Fruit fly (Drosophila melanogaster): ENCODE results near the gene TwdlO.

The TwdlO gene

dm6 chr3R:26626638-26627037 lies at the start of gene TwdlO:
Gene TwdlO (minus strand): TSS chr3R:26626738.
- TF ChIP-seq cic (GFP tag; optimal IDR thresholded peaks at IDR 0.05) = no peak
- no peak for TF ChIP-seq kay (GFP tag; ENCODE audit: borderline replicate concordance)
- no peak for TF ChIP-seq Hr96 (GFP tag; optimal IDR thresholded peaks at IDR 0.05)

dm6 chr3R:26671525-26672132 lies 45.1 kb upstream of the TwdlO start:
- TF ChIP-seq Hr96 (GFP tag; optimal IDR thresholded peaks at IDR 0.05) (no peak), pad (GFP tag; optimal IDR thresholded peaks at IDR 0.05) (no peak), CG7045 (GFP tag; optimal IDR thresholded peaks at IDR 0.05) (peak; percentile 34), CG7101 (tag; optimal IDR thresholded peaks at IDR 0.05) (no peak), CG12768 (GFP tag; optimal IDR thresholded peaks at IDR 0.05) (peak; percentile 0), CG5204 (GFP tag; optimal IDR thresholded peaks at IDR 0.05) (peak; percentile 16)

dm6 chr3R:26670277-26670676 lies 43.7 kb upstream of the TwdlO start:
- TF ChIP-seq CG7045 (GFP tag; optimal IDR thresholded peaks at IDR 0.05) = no peak
- TF ChIP-seq CG1620 (GFP tag; optimal IDR thresholded peaks at IDR 0.05) = no peak
- no peak for TF ChIP-seq cnc (optimal IDR thresholded peaks at IDR 0.05)
- TF ChIP-seq toe (GFP tag; optimal IDR thresholded peaks at IDR 0.05) = no peak
- TF ChIP-seq CG11617 (GFP tag; optimal IDR thresholded peaks at IDR 0.05) = no peak
- TF ChIP-seq pad (GFP tag; optimal IDR thresholded peaks at IDR 0.05) = no peak
- TF ChIP-seq CG12768 (GFP tag; optimal IDR thresholded peaks at IDR 0.05) = no peak

dm6 chr3R:26656140-26656539 lies 29.6 kb upstream of the TwdlO start, which contains the start of gene Tb:
Gene Tb (plus strand): TSS chr3R:26656440.
- no peak for TF ChIP-seq CG14711 (tag; optimal IDR thresholded peaks at IDR 0.05)
- TF ChIP-seq CG33017 (tag; optimal IDR thresholded peaks at IDR 0.05) = no peak
- no peak for TF ChIP-seq ovo (GFP tag; optimal IDR thresholded peaks at IDR 0.05)
- no peak for TF ChIP-seq CG7101 (tag; optimal IDR thresholded peaks at IDR 0.05)
- no peak for TF ChIP-seq Crg-1 (GFP tag; optimal IDR thresholded peaks at IDR 0.05)
- no peak for TF ChIP-seq Mnt (GFP tag; optimal IDR thresholded peaks at IDR 0.05)
- TF ChIP-seq CG12768 (GFP tag; optimal IDR thresholded peaks at IDR 0.05) = no peak
- no peak for TF ChIP-seq CG5204 (GFP tag; optimal IDR thresholded peaks at IDR 0.05)
- no peak for TF ChIP-seq CG7045 (GFP tag; optimal IDR thresholded peaks at IDR 0.05)
- no peak for TF ChIP-seq Clk (GFP tag; optimal IDR thresholded peaks at IDR 0.05)
- no peak for TF ChIP-seq bab1 (GFP tag; optimal IDR thresholded peaks at IDR 0.05)
- TF ChIP-seq Hr96 (GFP tag; optimal IDR thresholded peaks at IDR 0.05) = no peak
- TF ChIP-seq cic (GFP tag; optimal IDR thresholded peaks at IDR 0.05) = no peak
- TF ChIP-seq pad (GFP tag; optimal IDR thresholded peaks at IDR 0.05) = no peak
- TF ChIP-seq toe (GFP tag; optimal IDR thresholded peaks at IDR 0.05) = no peak
- TF ChIP-seq tj (GFP tag; optimal IDR thresholded peaks at IDR 0.05) = no peak

- no peak for TF ChIP-seq Hr96 (GFP tag; optimal IDR thresholded peaks at IDR 0.05)
- TF ChIP-seq cic (GFP tag; optimal IDR thresholded peaks at IDR 0.05) = no peak
- TF ChIP-seq ovo (GFP tag; optimal IDR thresholded peaks at IDR 0.05) = no peak
- TF ChIP-seq Crg-1 (GFP tag; optimal IDR thresholded peaks at IDR 0.05) = no peak
- TF ChIP-seq CG7045 (GFP tag; optimal IDR thresholded peaks at IDR 0.05) = no peak
- no peak for TF ChIP-seq pad (GFP tag; optimal IDR thresholded peaks at IDR 0.05)
- TF ChIP-seq Clk (GFP tag; optimal IDR thresholded peaks at IDR 0.05) = no peak
- no peak for TF ChIP-seq CG5204 (GFP tag; optimal IDR thresholded peaks at IDR 0.05)
- no peak for TF ChIP-seq kay (GFP tag; ENCODE audit: borderline replicate concordance)
- TF ChIP-seq CG33017 (tag; optimal IDR thresholded peaks at IDR 0.05) = no peak
- no peak for TF ChIP-seq bab1 (GFP tag; optimal IDR thresholded peaks at IDR 0.05)
- no peak for TF ChIP-seq CG14711 (tag; optimal IDR thresholded peaks at IDR 0.05)
- no peak for TF ChIP-seq CG11617 (GFP tag; optimal IDR thresholded peaks at IDR 0.05)
- no peak for TF ChIP-seq CG7101 (tag; optimal IDR thresholded peaks at IDR 0.05)
- no peak for TF ChIP-seq tj (GFP tag; optimal IDR thresholded peaks at IDR 0.05)
Observed at dm6 chr3R:26655416-26655945, 28.9 kb upstream of the TwdlO start.

dm6 chr3R:26654594-26654993 lies 28.1 kb upstream of the TwdlO start:
- TF ChIP-seq pad (GFP tag; optimal IDR thresholded peaks at IDR 0.05) (no peak), CG5204 (GFP tag; optimal IDR thresholded peaks at IDR 0.05) (no peak), cic (GFP tag; optimal IDR thresholded peaks at IDR 0.05) (no peak), CG7045 (GFP tag; optimal IDR thresholded peaks at IDR 0.05) (no peak)

- TF ChIP-seq toe (GFP tag; optimal IDR thresholded peaks at IDR 0.05) (no peak), CG11617 (GFP tag; optimal IDR thresholded peaks at IDR 0.05) (no peak), CG7101 (tag; optimal IDR thresholded peaks at IDR 0.05) (no peak), kay (GFP tag; ENCODE audit: borderline replicate concordance) (no peak), pad (GFP tag; optimal IDR thresholded peaks at IDR 0.05) (no peak), Mnt (GFP tag; optimal IDR thresholded peaks at IDR 0.05) (no peak), CG7045 (GFP tag; optimal IDR thresholded peaks at IDR 0.05) (no peak), Hr96 (GFP tag; optimal IDR thresholded peaks at IDR 0.05) (no peak), CG1620 (GFP tag; optimal IDR thresholded peaks at IDR 0.05) (no peak), Crg-1 (GFP tag; optimal IDR thresholded peaks at IDR 0.05) (no peak), bab1 (GFP tag; optimal IDR thresholded peaks at IDR 0.05) (no peak), cnc (optimal IDR thresholded peaks at IDR 0.05) (no peak), Clk (GFP tag; optimal IDR thresholded peaks at IDR 0.05) (no peak), CG12768 (GFP tag; optimal IDR thresholded peaks at IDR 0.05) (no peak), CG14711 (tag; optimal IDR thresholded peaks at IDR 0.05) (no peak), CG33017 (tag; optimal IDR thresholded peaks at IDR 0.05) (no peak), CG5204 (GFP tag; optimal IDR thresholded peaks at IDR 0.05) (no peak)
Observed at dm6 chr3R:26639503-26640075, 13.1 kb upstream of the TwdlO start, which contains the start of gene TwdlD. Gene TwdlD (plus strand): TSS chr3R:26640025.

All from whole organism, adult.